Fruit fly (Drosophila melanogaster) whole organism: ENCODE data around the gene pxb.

ENCODE experiments used
- CG8478 ChIP-seq: fragments of >200 bp; optimal IDR thresholded peaks from 2 replicates; lab custom pipeline; 2018; ENCODE audit warnings: inconsistent platforms
- Dll ChIP-seq: fragments of >200 bp; optimal IDR thresholded peaks from 2 replicates; lab custom pipeline; 2017
- EcR ChIP-seq, 2 experiments: fragments of >200 bp; optimal IDR thresholded peaks; 2 replicates each; lab custom pipeline; 2017; ENCODE audit warnings: missing biosample characterization in 2 of 2, missing genetic modification characterization in 2 of 2, missing genetic modification reagents in 2 of 2
- pan ChIP-seq: fragments of >200 bp; optimal IDR thresholded peaks from 2 replicates; lab custom pipeline; 2017
- psq ChIP-seq: fragments of >200 bp; optimal IDR thresholded peaks from 2 replicates; lab custom pipeline; 2017

- TF ChIP-seq EcR (GFP tag; optimal IDR thresholded peaks at IDR 0.05; lab: Kevin White, UChicago) (no peak), CG8478 (lab: Kevin White, UChicago) (no peak), pan (no peak), psq (lab: Kevin White, UChicago) (no peak), Dll (lab: Kevin White, UChicago) (no peak)
Observed at dm6 chr3R:15670559-15670958, 4.6 kb downstream of the pxb start.
